Fruit fly (Drosophila melanogaster): ENCODE results near the gene AhcyL2.

DNA sequence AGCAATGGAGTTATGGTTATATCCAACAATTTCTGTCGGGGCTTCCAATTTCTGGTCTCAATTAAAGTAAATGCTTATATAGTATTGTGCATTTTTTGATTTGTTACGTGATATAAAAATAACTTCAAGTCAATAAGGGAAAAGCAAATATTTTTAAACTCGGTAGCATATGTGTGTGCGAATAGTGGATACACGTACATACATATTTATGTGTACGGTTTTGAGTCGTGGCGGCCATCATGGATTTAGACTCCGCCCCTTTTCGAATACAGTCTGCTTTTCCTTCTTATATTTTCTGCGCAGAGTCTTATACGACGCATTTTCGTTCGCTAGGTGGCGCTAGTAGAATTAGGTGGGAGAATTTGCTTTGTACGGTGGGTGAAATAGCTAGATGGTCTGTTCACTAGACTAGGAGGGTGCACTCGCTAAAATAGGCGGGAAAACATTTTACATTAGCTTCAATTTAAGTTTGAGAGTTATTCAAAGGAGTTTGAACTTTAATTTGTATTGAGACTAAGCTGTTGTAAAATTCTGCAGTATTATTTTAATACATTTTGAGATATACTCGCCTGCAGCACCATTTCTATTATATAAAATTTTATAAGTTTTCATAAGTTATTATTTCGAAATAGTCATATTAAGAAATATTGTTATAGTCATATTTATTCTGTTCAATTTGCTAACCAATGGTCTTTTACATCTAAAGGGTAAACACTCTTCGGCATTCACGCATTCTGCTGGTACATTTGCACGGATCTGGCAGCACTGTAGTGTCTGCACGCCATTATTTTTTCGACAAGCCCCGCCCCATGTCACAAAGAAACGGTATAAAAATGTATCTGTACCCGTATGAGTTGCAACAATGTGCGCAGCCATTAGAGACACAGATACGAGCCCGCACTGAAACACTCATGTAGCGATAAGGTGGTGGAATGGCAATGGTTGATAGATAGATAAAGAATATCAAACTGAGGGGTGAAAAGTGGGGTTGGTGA, 12.3 kb downstream of the AhcyL2 start:
- TF ChIP-seq lbe (GFP tag; optimal IDR thresholded peaks at IDR 0.05): no peak
- TF ChIP-seq br (optimal IDR thresholded peaks at IDR 0.05): no peak
- TF ChIP-seq HHEX (GFP tag; optimal IDR thresholded peaks at IDR 0.05): no peak
- no peak for TF ChIP-seq stwl (tag; optimal IDR thresholded peaks at IDR 0.05)
- peak; percentile 71 for TF ChIP-seq dysf (GFP tag; IDR thresholded peaks at IDR 0.05)
- TF ChIP-seq wek (GFP tag; optimal IDR thresholded peaks at IDR 0.05): no peak

Data from whole organism, embryonic.